Worm (Caenorhabditis elegans): ENCODE data around the gene F28A12.3.

F28A12.3 gene

ce11 chrV:8641266-8641665 lies at the start of gene F28A12.3:
TSS of gene F28A12.3 (minus strand) at chrV:8641366.
- TF ChIP-seq W03F9.2 (tag; optimal IDR thresholded peaks at IDR 0.05) (no peak), dao-5 (tag; optimal IDR thresholded peaks at IDR 0.05) (no peak), him-1 (tag; optimal IDR thresholded peaks at IDR 0.05) (no peak)

- no peak for TF ChIP-seq him-1 (tag; optimal IDR thresholded peaks at IDR 0.05)
- no peak for TF ChIP-seq dao-5 (tag; optimal IDR thresholded peaks at IDR 0.05)
- TF ChIP-seq W03F9.2 (tag; optimal IDR thresholded peaks at IDR 0.05) = no peak
Observed at ce11 chrV:8687707-8688106, 46.5 kb upstream of the F28A12.3 start, which contains the start of gene ZC190.8. TSS of gene ZC190.8 (minus strand) at chrV:8687807.

ce11 chrV:8686764-8687163 lies 45.6 kb upstream of the F28A12.3 start, which contains the start of gene ZC190.7:
TSS of gene ZC190.7 (minus strand) at chrV:8686864.
- TF ChIP-seq him-1 (tag; optimal IDR thresholded peaks at IDR 0.05) (no peak), dao-5 (tag; optimal IDR thresholded peaks at IDR 0.05) (no peak), W03F9.2 (tag; optimal IDR thresholded peaks at IDR 0.05) (no peak)

- TF ChIP-seq him-1 (tag; optimal IDR thresholded peaks at IDR 0.05) = no peak
- no peak for TF ChIP-seq dao-5 (tag; optimal IDR thresholded peaks at IDR 0.05)
- no peak for TF ChIP-seq W03F9.2 (tag; optimal IDR thresholded peaks at IDR 0.05)
Observed at ce11 chrV:8683787-8684186, 42.6 kb upstream of the F28A12.3 start.

- no peak for TF ChIP-seq W03F9.2 (tag; optimal IDR thresholded peaks at IDR 0.05)
- no peak for TF ChIP-seq dao-5 (tag; optimal IDR thresholded peaks at IDR 0.05)
- no peak for TF ChIP-seq him-1 (tag; optimal IDR thresholded peaks at IDR 0.05)
Observed at ce11 chrV:8682719-8683118, 41.6 kb upstream of the F28A12.3 start, which contains the start of gene cln-3.3. TSS of gene cln-3.3 (plus strand) at chrV:8683052.

ce11 chrV:8681050-8681449 lies 39.9 kb upstream of the F28A12.3 start, which contains the start of gene ZC190.2:
TSS of gene ZC190.2 (plus strand) at chrV:8681350.
- TF ChIP-seq dao-5 (tag; optimal IDR thresholded peaks at IDR 0.05) = no peak
- no peak for TF ChIP-seq him-1 (tag; optimal IDR thresholded peaks at IDR 0.05)
- no peak for TF ChIP-seq W03F9.2 (tag; optimal IDR thresholded peaks at IDR 0.05)

ce11 chrV:8677193-8677592 lies 36.0 kb upstream of the F28A12.3 start, which contains the start of gene ZC190.6:
TSS of gene ZC190.6 (minus strand) at chrV:8677293.
- no peak for TF ChIP-seq dao-5 (tag; optimal IDR thresholded peaks at IDR 0.05)

ce11 chrV:8673498-8673897 lies 32.3 kb upstream of the F28A12.3 start, which contains the start of gene ZC190.5:
TSS of gene ZC190.5 (minus strand) at chrV:8673598.
- no peak for TF ChIP-seq W03F9.2 (tag; optimal IDR thresholded peaks at IDR 0.05)
- no peak for TF ChIP-seq him-1 (tag; optimal IDR thresholded peaks at IDR 0.05)
- no peak for TF ChIP-seq dao-5 (tag; optimal IDR thresholded peaks at IDR 0.05)

ce11 chrV:8671568-8672123 lies 30.5 kb upstream of the F28A12.3 start:
- TF ChIP-seq him-1 (tag; optimal IDR thresholded peaks at IDR 0.05) (no peak), dao-5 (tag; optimal IDR thresholded peaks at IDR 0.05) (no peak), W03F9.2 (tag; optimal IDR thresholded peaks at IDR 0.05) (no peak)

ce11 chrV:8670759-8671158 lies 29.6 kb upstream of the F28A12.3 start:
- TF ChIP-seq dao-5 (tag; optimal IDR thresholded peaks at IDR 0.05) = no peak
- TF ChIP-seq W03F9.2 (tag; optimal IDR thresholded peaks at IDR 0.05) = no peak
- TF ChIP-seq him-1 (tag; optimal IDR thresholded peaks at IDR 0.05) = no peak

ce11 chrV:8668224-8668623 lies 27.1 kb upstream of the F28A12.3 start:
- TF ChIP-seq dao-5 (tag; optimal IDR thresholded peaks at IDR 0.05) = no peak
- no peak for TF ChIP-seq him-1 (tag; optimal IDR thresholded peaks at IDR 0.05)
- TF ChIP-seq W03F9.2 (tag; optimal IDR thresholded peaks at IDR 0.05) = no peak

ce11 chrV:8667230-8668021 lies 26.3 kb upstream of the F28A12.3 start:
- TF ChIP-seq dao-5 (tag; optimal IDR thresholded peaks at IDR 0.05) (no peak), W03F9.2 (tag; optimal IDR thresholded peaks at IDR 0.05) (no peak)

- TF ChIP-seq W03F9.2 (tag; optimal IDR thresholded peaks at IDR 0.05) (no peak), him-1 (tag; optimal IDR thresholded peaks at IDR 0.05) (no peak), dao-5 (tag; optimal IDR thresholded peaks at IDR 0.05) (no peak)
Observed at ce11 chrV:8665765-8666164, 24.6 kb upstream of the F28A12.3 start, which contains the start of gene ZC190.4. TSS of gene ZC190.4 (plus strand) at chrV:8666065.

- TF ChIP-seq him-1 (tag; optimal IDR thresholded peaks at IDR 0.05) = no peak
- no peak for TF ChIP-seq W03F9.2 (tag; optimal IDR thresholded peaks at IDR 0.05)
- no peak for TF ChIP-seq dao-5 (tag; optimal IDR thresholded peaks at IDR 0.05)
Observed at ce11 chrV:8663023-8663422, 21.9 kb upstream of the F28A12.3 start.

Data from whole organism, L4/young adult.